Fruit fly (Drosophila melanogaster): ENCODE results near the gene CG32548.

The CG32548 gene

dm6 chrX:18482537-18482936 is 42.2 kb upstream of the CG32548 start:
- TF ChIP-seq Ets98B (GFP tag; IDR thresholded peaks at IDR 0.05) (no peak), Snoo (tag; optimal IDR thresholded peaks at IDR 0.05) (no peak), CG12605 (GFP tag; IDR thresholded peaks at IDR 0.05) (no peak), CG9948 (tag; optimal IDR thresholded peaks at IDR 0.05) (no peak), CG4496 (GFP tag; IDR thresholded peaks at IDR 0.05) (no peak), Pif1B (GFP tag; optimal IDR thresholded peaks at IDR 0.05) (no peak), CG14655 (GFP tag; optimal IDR thresholded peaks at IDR 0.05) (no peak), fd96Ca (GFP tag; IDR thresholded peaks at IDR 0.05) (no peak), Pif1A (GFP tag; optimal IDR thresholded peaks at IDR 0.05) (no peak), CG13204 (GFP tag; optimal IDR thresholded peaks at IDR 0.05) (no peak), CG15710 (tag; optimal IDR thresholded peaks at IDR 0.05) (no peak)

- peak; percentile 32 for TF ChIP-seq CG17806 (tag; optimal IDR thresholded peaks at IDR 0.05)
- TF ChIP-seq CG9948 (tag; optimal IDR thresholded peaks at IDR 0.05), result no peak
- no peak for TF ChIP-seq Snoo (tag; optimal IDR thresholded peaks at IDR 0.05)
- TF ChIP-seq CG8159 (tag; optimal IDR thresholded peaks at IDR 0.05), result peak; percentile 18
- TF ChIP-seq CG34367 (tag; optimal IDR thresholded peaks at IDR 0.05), result no peak
- TF ChIP-seq CG8301 (tag; optimal IDR thresholded peaks at IDR 0.05), result peak; percentile 19
- no peak for TF ChIP-seq EcR (GFP tag; optimal IDR thresholded peaks at IDR 0.05)
- no peak for TF ChIP-seq D1 (tag; optimal IDR thresholded peaks at IDR 0.05)
- no peak for TF ChIP-seq rn (GFP tag; IDR thresholded peaks at IDR 0.05)
- TF ChIP-seq CG15710 (tag; optimal IDR thresholded peaks at IDR 0.05), result no peak
- no peak for TF ChIP-seq gl (tag; optimal IDR thresholded peaks at IDR 0.05)
- peak; percentile 28; the same call in 1 of the 2 replicates for TF ChIP-seq Ets98B (GFP tag; IDR thresholded peaks at IDR 0.05)
- 0 out of 2 replicates have a peak, but pooled peaks have one; percentile 22 for TF ChIP-seq CG32121 (GFP tag; IDR thresholded peaks at IDR 0.05)
- peak; percentile 21 for TF ChIP-seq Pif1A (GFP tag; optimal IDR thresholded peaks at IDR 0.05)
- peak; percentile 42; the same call in 2 of the 3 replicates for TF ChIP-seq CG4496 (GFP tag; IDR thresholded peaks at IDR 0.05)
- peak; percentile 13 for TF ChIP-seq Pif1B (GFP tag; optimal IDR thresholded peaks at IDR 0.05)
- no peak for TF ChIP-seq CG13204 (GFP tag; optimal IDR thresholded peaks at IDR 0.05)
- TF ChIP-seq CG12605 (GFP tag; IDR thresholded peaks at IDR 0.05), result no peak
- TF ChIP-seq CG14655 (GFP tag; optimal IDR thresholded peaks at IDR 0.05), result peak; percentile 3
- TF ChIP-seq fd96Ca (GFP tag; IDR thresholded peaks at IDR 0.05), result no peak
- no peak for TF ChIP-seq CG10348 (GFP tag; IDR thresholded peaks at IDR 0.05)
These were observed 39.1 kb upstream of the CG32548 start, which contains the start of gene CG32547 for dm6 chrX:18479307-18480134. Gene CG32547 (minus strand): TSS chrX:18479487.

dm6 chrX:18467881-18468280 is 27.5 kb upstream of the CG32548 start:
- TF ChIP-seq CG17806 (tag; optimal IDR thresholded peaks at IDR 0.05), result no peak
- no peak for TF ChIP-seq Snoo (tag; optimal IDR thresholded peaks at IDR 0.05)
- no peak for TF ChIP-seq CG8159 (tag; optimal IDR thresholded peaks at IDR 0.05)
- no peak for TF ChIP-seq D1 (tag; optimal IDR thresholded peaks at IDR 0.05)

- no peak for TF ChIP-seq Snoo (tag; optimal IDR thresholded peaks at IDR 0.05)
- no peak for TF ChIP-seq rn (GFP tag; IDR thresholded peaks at IDR 0.05)
- no peak for TF ChIP-seq CG34367 (tag; optimal IDR thresholded peaks at IDR 0.05)
- TF ChIP-seq Pif1A (GFP tag; optimal IDR thresholded peaks at IDR 0.05), result no peak
- no peak for TF ChIP-seq EcR (GFP tag; optimal IDR thresholded peaks at IDR 0.05)
- no peak for TF ChIP-seq D1 (tag; optimal IDR thresholded peaks at IDR 0.05)
- no peak for TF ChIP-seq CG8159 (tag; optimal IDR thresholded peaks at IDR 0.05)
- no peak for TF ChIP-seq Ets98B (GFP tag; IDR thresholded peaks at IDR 0.05)
- TF ChIP-seq CG13204 (GFP tag; optimal IDR thresholded peaks at IDR 0.05), result no peak
- TF ChIP-seq CG32121 (GFP tag; IDR thresholded peaks at IDR 0.05), result no peak
- no peak for TF ChIP-seq Pif1B (GFP tag; optimal IDR thresholded peaks at IDR 0.05)
- TF ChIP-seq CG12605 (GFP tag; IDR thresholded peaks at IDR 0.05), result no peak
- no peak for TF ChIP-seq CG17806 (tag; optimal IDR thresholded peaks at IDR 0.05)
- TF ChIP-seq fd96Ca (GFP tag; IDR thresholded peaks at IDR 0.05), result no peak
- TF ChIP-seq CG10348 (GFP tag; IDR thresholded peaks at IDR 0.05), result no peak
- TF ChIP-seq CG9948 (tag; optimal IDR thresholded peaks at IDR 0.05), result no peak
These were observed 19.9 kb upstream of the CG32548 start, which contains the start of gene CG43843 for dm6 chrX:18460318-18460717. Gene CG43843 (minus strand): TSS chrX:18460418.

dm6 chrX:18452717-18453116 is 12.3 kb upstream of the CG32548 start:
- TF ChIP-seq CG12605 (GFP tag; IDR thresholded peaks at IDR 0.05) (no peak), CG10348 (GFP tag; IDR thresholded peaks at IDR 0.05) (no peak), CG15710 (tag; optimal IDR thresholded peaks at IDR 0.05) (no peak), CG8159 (tag; optimal IDR thresholded peaks at IDR 0.05) (no peak), gl (tag; optimal IDR thresholded peaks at IDR 0.05) (no peak), CG13204 (GFP tag; optimal IDR thresholded peaks at IDR 0.05) (no peak), CG17806 (tag; optimal IDR thresholded peaks at IDR 0.05) (no peak), D1 (tag; optimal IDR thresholded peaks at IDR 0.05) (no peak), CG9948 (tag; optimal IDR thresholded peaks at IDR 0.05) (no peak), CG4496 (GFP tag; IDR thresholded peaks at IDR 0.05) (no peak), CG14655 (GFP tag; optimal IDR thresholded peaks at IDR 0.05) (no peak), Snoo (tag; optimal IDR thresholded peaks at IDR 0.05) (no peak), EcR (GFP tag; optimal IDR thresholded peaks at IDR 0.05) (no peak), CG34367 (tag; optimal IDR thresholded peaks at IDR 0.05) (no peak), Ets98B (GFP tag; IDR thresholded peaks at IDR 0.05) (no peak), CG32121 (GFP tag; IDR thresholded peaks at IDR 0.05) (no peak), rn (GFP tag; IDR thresholded peaks at IDR 0.05) (no peak), fd96Ca (GFP tag; IDR thresholded peaks at IDR 0.05) (no peak)

dm6 chrX:18439367-18439766 is 1.0 kb downstream of the CG32548 start, which contains the start of gene CG43841:
Gene CG43841 (plus strand): TSS chrX:18439667.
- TF ChIP-seq D1 (tag; optimal IDR thresholded peaks at IDR 0.05), result no peak
- no peak for TF ChIP-seq CG10348 (GFP tag; IDR thresholded peaks at IDR 0.05)
- TF ChIP-seq CG34367 (tag; optimal IDR thresholded peaks at IDR 0.05), result no peak
- TF ChIP-seq CG9948 (tag; optimal IDR thresholded peaks at IDR 0.05), result no peak
- no peak for TF ChIP-seq CG8159 (tag; optimal IDR thresholded peaks at IDR 0.05)
- TF ChIP-seq Pif1A (GFP tag; optimal IDR thresholded peaks at IDR 0.05), result no peak
- no peak for TF ChIP-seq CG17806 (tag; optimal IDR thresholded peaks at IDR 0.05)
- TF ChIP-seq CG32121 (GFP tag; IDR thresholded peaks at IDR 0.05), result no peak
- TF ChIP-seq fd96Ca (GFP tag; IDR thresholded peaks at IDR 0.05), result no peak
- no peak for TF ChIP-seq CG12605 (GFP tag; IDR thresholded peaks at IDR 0.05)
- TF ChIP-seq CG4496 (GFP tag; IDR thresholded peaks at IDR 0.05), result no peak
- no peak for TF ChIP-seq CG8301 (tag; optimal IDR thresholded peaks at IDR 0.05)
- no peak for TF ChIP-seq Snoo (tag; optimal IDR thresholded peaks at IDR 0.05)
- no peak for TF ChIP-seq CG14655 (GFP tag; optimal IDR thresholded peaks at IDR 0.05)
- TF ChIP-seq rn (GFP tag; IDR thresholded peaks at IDR 0.05), result no peak
- no peak for TF ChIP-seq Ets98B (GFP tag; IDR thresholded peaks at IDR 0.05)
- no peak for TF ChIP-seq CG13204 (GFP tag; optimal IDR thresholded peaks at IDR 0.05)
